Fruit fly (Drosophila melanogaster): ENCODE results near the gene CG2975.

The CG2975 gene

dm6 chr2L:2878188-2878587 lies 38.3 kb downstream of the CG2975 start, which contains the start of the genes Prx6a and Sbat (continued):
- peak; percentile 52 for TF ChIP-seq unc-4 (GFP tag; IDR thresholded peaks at IDR 0.05; ENCODE audit: partially characterized antibody)
- peak in 1 of 2 experiments; percentile 66 for TF ChIP-seq bsh (GFP tag; optimal IDR thresholded peaks at IDR 0.05)
- TF ChIP-seq Doc2 (GFP tag; IDR thresholded peaks at IDR 0.05) = peak; percentile 10; the same call in 1 of the 2 replicates
- TF ChIP-seq Ravus (GFP tag; IDR thresholded peaks at IDR 0.05) = no peak
- TF ChIP-seq CG7839 (tag; optimal IDR thresholded peaks at IDR 0.05) = peak; percentile 70
- TF ChIP-seq kah (GFP tag; optimal IDR thresholded peaks at IDR 0.05) = peak; percentile 14
- no peak for TF ChIP-seq ara (GFP tag; IDR thresholded peaks at IDR 0.05)
- TF ChIP-seq fu2 (GFP tag; optimal IDR thresholded peaks at IDR 0.05) = peak; percentile 66
- no peak for TF ChIP-seq sc (optimal IDR thresholded peaks at IDR 0.05)
- TF ChIP-seq sc (GFP tag; optimal IDR thresholded peaks at IDR 0.05) = no peak
- peak; percentile 66 for TF ChIP-seq pnt (GFP tag; optimal IDR thresholded peaks at IDR 0.05)
- peak; percentile 55 for TF ChIP-seq Lhr (GFP tag; optimal IDR thresholded peaks at IDR 0.05)
- peak; percentile 47 for TF ChIP-seq CG1602 (GFP tag; optimal IDR thresholded peaks at IDR 0.05)
- peak; percentile 80 for TF ChIP-seq grau (tag; optimal IDR thresholded peaks at IDR 0.05)
- TF ChIP-seq Oli (tag; optimal IDR thresholded peaks at IDR 0.05) = peak; percentile 52
- peak; percentile 80 for TF ChIP-seq CG14710 (tag; optimal IDR thresholded peaks at IDR 0.05)
- TF ChIP-seq CG3726 (GFP tag; IDR thresholded peaks at IDR 0.05) = no peak
- peak; percentile 49 for TF ChIP-seq CG17568 (GFP tag; optimal IDR thresholded peaks at IDR 0.05)
- TF ChIP-seq CG17612 (GFP tag; IDR thresholded peaks at IDR 0.05) = no peak
- peak; percentile 100 for TF ChIP-seq CG15514 (GFP tag; optimal IDR thresholded peaks at IDR 0.05)
- TF ChIP-seq tna (GFP tag; IDR thresholded peaks at IDR 0.05; ENCODE audit: partially characterized antibody) = no peak
- TF ChIP-seq peb (GFP tag; IDR thresholded peaks at IDR 0.05) = no peak
- peak; percentile 44 for TF ChIP-seq BEAF-32 (GFP tag; optimal IDR thresholded peaks at IDR 0.05)
- peak; percentile 64 for TF ChIP-seq esg (GFP tag; conservative IDR thresholded peaks at IDR 0.05)
- no peak for TF ChIP-seq aop (GFP tag; IDR thresholded peaks at IDR 0.05)
- peak; percentile 62 for TF ChIP-seq chn (GFP tag; optimal IDR thresholded peaks at IDR 0.05)
- TF ChIP-seq E2f2 (GFP tag; IDR thresholded peaks at IDR 0.05) = peak; percentile 83
- TF ChIP-seq Myb (GFP tag; optimal IDR thresholded peaks at IDR 0.05) = peak; percentile 71
- TF ChIP-seq CG31388 (GFP tag; optimal IDR thresholded peaks at IDR 0.05) = no peak
- TF ChIP-seq insv (GFP tag; optimal IDR thresholded peaks at IDR 0.05) = peak in 1 of 2 experiments; percentile 49
- peak; percentile 61; the same call in 2 of the 3 replicates for TF ChIP-seq Dbx (GFP tag; IDR thresholded peaks at IDR 0.05)
- TF ChIP-seq klu (GFP tag; IDR thresholded peaks at IDR 0.05) = peak; percentile 76
- peak; percentile 32 for TF ChIP-seq CG3163 (GFP tag; optimal IDR thresholded peaks at IDR 0.05)
- peak; percentile 50; the same call in 2 of the 4 replicates for TF ChIP-seq Dll (GFP tag; IDR thresholded peaks at IDR 0.05; ENCODE audit: partially characterized antibody)
- TF ChIP-seq CG3847 (GFP tag; IDR thresholded peaks at IDR 0.05) = peak; percentile 71
- no peak for TF ChIP-seq slou (GFP tag; optimal IDR thresholded peaks at IDR 0.05)
- TF ChIP-seq dimm (GFP tag; IDR thresholded peaks at IDR 0.05) = no peak
- peak; percentile 65 for TF ChIP-seq CG10979 (tag; optimal IDR thresholded peaks at IDR 0.05)
- no peak for TF ChIP-seq dan (GFP tag; IDR thresholded peaks at IDR 0.05)
- no peak for TF ChIP-seq fd64A (GFP tag; optimal IDR thresholded peaks at IDR 0.05)
- no peak for TF ChIP-seq nerfin-2 (GFP tag; IDR thresholded peaks at IDR 0.05; ENCODE audit: partially characterized antibody)
- no peak for TF ChIP-seq C15 (GFP tag; IDR thresholded peaks at IDR 0.05)
- peak; percentile 56 for TF ChIP-seq CG13123 (GFP tag; optimal IDR thresholded peaks at IDR 0.05)
- peak; percentile 79 for TF ChIP-seq ind (GFP tag; optimal IDR thresholded peaks at IDR 0.05)
- TF ChIP-seq CG30403 (GFP tag; optimal IDR thresholded peaks at IDR 0.05) = peak; percentile 81
- TF ChIP-seq CG34422 (GFP tag; IDR thresholded peaks at IDR 0.05) = peak; percentile 83
- TF ChIP-seq CG4424 (GFP tag; optimal IDR thresholded peaks at IDR 0.05) = peak; percentile 37
- TF ChIP-seq fd96Cb (tag; optimal IDR thresholded peaks at IDR 0.05) = peak; percentile 60
- peak; percentile 78 for TF ChIP-seq CG17829 (tag; optimal IDR thresholded peaks at IDR 0.05)
- peak; percentile 56; the same call in 2 of the 4 replicates for TF ChIP-seq Gug (GFP tag; IDR thresholded peaks at IDR 0.05)
- TF ChIP-seq kni (GFP tag; optimal IDR thresholded peaks at IDR 0.05) = peak; percentile 25

All from whole organism, embryonic.